Worm (Caenorhabditis elegans) whole organism, late embryonic: Measurements from ENCODE around the gene srgp-1.

Source experiments
- ceh-22 ChIP-seq: sonication (generic microtip); optimal IDR thresholded peaks from 2 replicates; lab custom pipeline; 2017; ENCODE audit warnings: missing biosample characterization, missing genetic modification characterization
- ceh-31 ChIP-seq: sonication (generic microtip); optimal IDR thresholded peaks from 2 replicates; lab custom pipeline; 2016; ENCODE audit warnings: missing genetic modification characterization, missing compliant biosample characterization
- fax-1 ChIP-seq: sonication (generic microtip); optimal IDR thresholded peaks from 2 replicates; lab custom pipeline; 2016; ENCODE audit warnings: missing genotype, missing genetic modification characterization, missing compliant biosample characterization
- lin-11 ChIP-seq: fragments of 200-800 bp; sonication (Bioruptor generic); optimal IDR thresholded peaks from 2 replicates; lab custom pipeline; 2018; ENCODE audit warnings: mild to moderate bottlenecking, missing genetic modification characterization, missing compliant biosample characterization
- nhr-11 ChIP-seq: fragments of 150-350 bp; optimal IDR thresholded peaks from 2 replicates; lab custom pipeline; 2014; ENCODE audit warnings: missing biosample characterization, missing genetic modification characterization
- pqm-1 ChIP-seq: sonication (generic microtip); optimal IDR thresholded peaks from 2 replicates; lab custom pipeline; 2016; ENCODE audit warnings: missing genetic modification characterization, missing compliant biosample characterization
- unc-42 ChIP-seq: sonication (generic microtip); optimal IDR thresholded peaks from 2 replicates; lab custom pipeline; 2016; ENCODE audit warnings: missing genotype, missing genetic modification characterization, missing compliant biosample characterization

ce11 chrIV:11586484-11586883 is 16.2 kb downstream of the srgp-1 start:
- TF ChIP-seq pqm-1 (tag; lab: Kevin White, UChicago) = no peak
- no peak for TF ChIP-seq lin-11 (tag; lab: Kevin White, UChicago)
- TF ChIP-seq ceh-31 (tag; lab: Kevin White, UChicago) = no peak
- no peak for TF ChIP-seq unc-42 (tag; lab: Kevin White, UChicago)
- TF ChIP-seq fax-1 (tag; lab: Kevin White, UChicago) = no peak
- TF ChIP-seq ceh-22 = no peak
- TF ChIP-seq nhr-11 = no peak
